Worm (Caenorhabditis elegans) whole organism, L4 larva: ENCODE measurements around the gene sra-28.
A peak's percentile ranks its signal among the peaks of the same experiment; 100 is the strongest.

Experiments
- F44E2.7 ChIP-seq: fragments of 200-800 bp; sonication (Bioruptor generic); IDR thresholded peaks from 2 replicates; pipeline ENCODE4 v2.1.2; 2022; ENCODE audit warnings: missing genetic modification characterization, missing compliant biosample characterization
- R02D3.7 ChIP-seq: fragments of 150-350 bp; sonication (generic microtip); optimal IDR thresholded peaks from 3 replicates; lab custom pipeline; 2014; ENCODE audit warnings: missing biosample characterization, missing genetic modification characterization
- T20F7.1 ChIP-seq: fragments of 200-800 bp; sonication (Bioruptor generic); optimal IDR thresholded peaks from 2 replicates; lab custom pipeline; 2018; ENCODE audit warnings: mild to moderate bottlenecking, missing genetic modification characterization, missing compliant biosample characterization
- T26A8.4 ChIP-seq: fragments of 200-800 bp; sonication (Bioruptor generic); IDR thresholded peaks from 2 replicates; pipeline ENCODE4 v1.3.6; 2022; ENCODE audit warnings: missing genetic modification characterization, missing compliant biosample characterization
- Y105C5A.15 ChIP-seq: fragments of 200-800 bp; sonication (Bioruptor generic); IDR thresholded peaks from 2 replicates; pipeline ENCODE4 v1.3.6; 2022; ENCODE audit warnings: missing genetic modification characterization, missing compliant biosample characterization
- Y48G9A.11 ChIP-seq: fragments of 200-800 bp; sonication (Bioruptor generic); IDR thresholded peaks from 2 replicates; pipeline ENCODE4 v1.3.6; 2022; ENCODE audit warnings: missing genetic modification reagents, missing genetic modification characterization, missing compliant biosample characterization
- Y5F2A.4 ChIP-seq: fragments of 200-800 bp; sonication (Bioruptor generic); optimal IDR thresholded peaks from 2 replicates; lab custom pipeline; 2018; ENCODE audit warnings: mild to moderate bottlenecking, missing genetic modification characterization, missing compliant biosample characterization
- ZK337.2 ChIP-seq: fragments of 200-800 bp; sonication (Bioruptor generic); IDR thresholded peaks from 2 replicates; pipeline ENCODE4 v1.3.6; 2022; ENCODE audit warnings: missing genetic modification reagents, missing genetic modification characterization, missing compliant biosample characterization
- aly-2 ChIP-seq: sonication (generic microtip); optimal IDR thresholded peaks from 2 replicates; lab custom pipeline; 2018; ENCODE audit warnings: missing biosample characterization, missing genetic modification characterization
- ceh-20 ChIP-seq: fragments of 200-800 bp; sonication (Bioruptor generic); IDR thresholded peaks from 2 replicates; pipeline ENCODE4 v1.3.6; 2022; ENCODE audit warnings: missing genetic modification reagents, missing genetic modification characterization, missing compliant biosample characterization
- ceh-44 ChIP-seq: fragments of 200-800 bp; sonication (Bioruptor generic); IDR thresholded peaks from 2 replicates; pipeline ENCODE4 v1.3.6; 2022; ENCODE audit warnings: missing genetic modification reagents, missing genetic modification characterization, missing compliant biosample characterization
- ceh-82 ChIP-seq: sonication (generic microtip); optimal IDR thresholded peaks from 2 replicates; lab custom pipeline; 2017; ENCODE audit warnings: missing biosample characterization, missing genetic modification characterization
- ces-1 ChIP-seq: fragments of 150-350 bp; sonication (generic microtip); optimal IDR thresholded peaks from 4 replicates; lab custom pipeline; 2014; ENCODE audit warnings: missing biosample characterization, missing genetic modification reagents, missing genetic modification characterization
- daf-16 ChIP-seq, 3 experiments: sonication (generic microtip); optimal IDR thresholded peaks; 2 replicates each; lab custom pipeline; 2016 to 2017; ENCODE audit warnings: missing genetic modification characterization in 3 of 3, missing genetic modification reagents in 3 of 3, mild to moderate bottlenecking in 2 of 3, missing compliant biosample characterization in 2 of 3, missing biosample characterization in 1 of 3, moderate library complexity in 1 of 3
- daf-19 ChIP-seq: fragments of 200-800 bp; sonication (Bioruptor generic); conservative IDR thresholded peaks from 2 replicates; pipeline ENCODE4 v1.3.6; 2022; ENCODE audit warnings: missing genetic modification characterization, missing compliant biosample characterization
- dmd-8 ChIP-seq: fragments of 200-800 bp; sonication (Bioruptor generic); IDR thresholded peaks from 2 replicates; pipeline ENCODE4 v1.3.6; 2022; ENCODE audit warnings: missing genetic modification characterization, missing compliant biosample characterization
- dmd-9 ChIP-seq: fragments of 200-800 bp; sonication (Bioruptor generic); IDR thresholded peaks from 2 replicates; pipeline ENCODE4 v1.3.6; 2022; ENCODE audit warnings: missing genetic modification reagents, missing genetic modification characterization, missing compliant biosample characterization
- duxl-1 ChIP-seq: sonication (generic microtip); optimal IDR thresholded peaks from 2 replicates; lab custom pipeline; 2016; ENCODE audit warnings: mild to moderate bottlenecking, missing genetic modification characterization, moderate library complexity, missing compliant biosample characterization; ENCODE audit not compliant: poor library complexity
- dve-1 ChIP-seq: sonication (generic microtip); optimal IDR thresholded peaks from 2 replicates; lab custom pipeline; 2017; ENCODE audit warnings: antibody characterized with exemption, mild to moderate bottlenecking, missing genetic modification characterization, missing compliant biosample characterization; ENCODE audit not compliant: insufficient read depth
- egl-27 ChIP-seq: sonication (generic microtip); optimal IDR thresholded peaks from 3 replicates; lab custom pipeline; 2017; ENCODE audit warnings: missing biosample characterization, missing genetic modification reagents, missing genetic modification characterization
- egl-43 ChIP-seq: fragments of 200-800 bp; sonication (Bioruptor generic); IDR thresholded peaks from 2 replicates; pipeline ENCODE4 v1.3.6; 2022; ENCODE audit warnings: missing genetic modification reagents, missing genetic modification characterization, missing compliant biosample characterization
- fkh-10 ChIP-seq: fragments of 150-350 bp; optimal IDR thresholded peaks from 2 replicates; lab custom pipeline; 2014; ENCODE audit warnings: missing biosample characterization, missing genetic modification reagents, missing genetic modification characterization
- fos-1 ChIP-seq: fragments of 150-350 bp; optimal IDR thresholded peaks from 2 replicates; lab custom pipeline; 2014; ENCODE audit warnings: missing biosample characterization, missing genetic modification characterization
- gei-8 ChIP-seq: fragments of 200-800 bp; sonication (Bioruptor generic); optimal IDR thresholded peaks from 2 replicates; lab custom pipeline; 2018; ENCODE audit warnings: mild to moderate bottlenecking, missing genetic modification characterization, missing compliant biosample characterization
- hlh-30 ChIP-seq: sonication (generic microtip); optimal IDR thresholded peaks from 2 replicates; lab custom pipeline; 2017; ENCODE audit warnings: antibody characterized with exemption, mild to moderate bottlenecking, missing genetic modification characterization, missing compliant biosample characterization; ENCODE audit not compliant: insufficient read depth
- madf-5 ChIP-seq, 2 experiments: fragments of 200-800 bp; sonication (Bioruptor generic); IDR thresholded peaks; 2 replicates each; pipeline ENCODE4 v1.3.6; 2022; ENCODE audit warnings: missing compliant biosample characterization in 2 of 2, missing genetic modification characterization in 2 of 2
- mdt-29 ChIP-seq: fragments of 200-800 bp; sonication (Bioruptor generic); IDR thresholded peaks from 2 replicates; pipeline ENCODE4 v1.3.6; 2022; ENCODE audit warnings: missing genetic modification reagents, missing genetic modification characterization, missing compliant biosample characterization
- mep-1 ChIP-seq: fragments of 150-350 bp; sonication (generic microtip); optimal IDR thresholded peaks from 3 replicates; lab custom pipeline; 2014; ENCODE audit warnings: missing biosample characterization, missing genetic modification characterization
- mes-2 ChIP-seq: sonication (generic microtip); optimal IDR thresholded peaks from 2 replicates; lab custom pipeline; 2016; ENCODE audit warnings: missing genotype, mild to moderate bottlenecking, missing genetic modification characterization, missing compliant biosample characterization; ENCODE audit not compliant: poor library complexity, severe bottlenecking
- mxl-3 ChIP-seq: fragments of 200-800 bp; sonication (Bioruptor generic); optimal IDR thresholded peaks from 2 replicates; lab custom pipeline; 2018; ENCODE audit warnings: mild to moderate bottlenecking, missing genetic modification characterization, missing compliant biosample characterization
- nhr-102 ChIP-seq: sonication (generic microtip); optimal IDR thresholded peaks from 2 replicates; lab custom pipeline; 2016; ENCODE audit warnings: mild to moderate bottlenecking, missing genetic modification characterization, moderate library complexity, missing compliant biosample characterization
- nhr-11 ChIP-seq: fragments of 150-350 bp; optimal IDR thresholded peaks from 2 replicates; lab custom pipeline; 2014; ENCODE audit warnings: missing biosample characterization, missing genetic modification characterization
- nhr-237 ChIP-seq: sonication (generic microtip); optimal IDR thresholded peaks from 2 replicates; lab custom pipeline; 2017; ENCODE audit warnings: missing biosample characterization, missing genetic modification characterization
- nhr-41 ChIP-seq: fragments of 200-800 bp; sonication (Bioruptor generic); IDR thresholded peaks from 2 replicates; pipeline ENCODE4 v1.3.6; 2022; ENCODE audit warnings: missing genetic modification reagents, missing genetic modification characterization, missing compliant biosample characterization
- nhr-6 ChIP-seq: fragments of 150-350 bp; optimal IDR thresholded peaks from 2 replicates; lab custom pipeline; 2014; ENCODE audit warnings: missing biosample characterization, missing genetic modification characterization
- nhr-77 ChIP-seq: fragments of 150-350 bp; optimal IDR thresholded peaks from 2 replicates; lab custom pipeline; 2014; ENCODE audit warnings: missing biosample characterization, missing genetic modification characterization
- pha-4 ChIP-seq, 2 experiments: fragments of 150-350 bp in 1 of 2; fragments of 200-800 bp in 1 of 2; sonication (Bioruptor generic) in 1 of 2; IDR thresholded peaks in 1 of 2; optimal IDR thresholded peaks in 1 of 2; 2 replicates each; pipeline versions ENCODE4 v1.3.6 to Lab custom; 2014 to 2022; ENCODE audit warnings: missing genetic modification characterization in 2 of 2, missing genetic modification reagents in 2 of 2, missing biosample characterization in 1 of 2, missing compliant biosample characterization in 1 of 2
- pqm-1 ChIP-seq: sonication (generic microtip); optimal IDR thresholded peaks from 2 replicates; lab custom pipeline; 2017; ENCODE audit warnings: missing biosample characterization, missing genetic modification characterization
- rbr-2 ChIP-seq: sonication (generic microtip); optimal IDR thresholded peaks from 2 replicates; lab custom pipeline; 2016; ENCODE audit warnings: missing genotype, missing genetic modification characterization, missing compliant biosample characterization
- sdz-12 ChIP-seq: fragments of 200-800 bp; sonication (Bioruptor generic); optimal IDR thresholded peaks from 2 replicates; lab custom pipeline; 2018; ENCODE audit warnings: mild to moderate bottlenecking, missing genetic modification characterization, missing compliant biosample characterization
- skn-1 ChIP-seq: fragments of 150-350 bp; optimal IDR thresholded peaks from 2 replicates; lab custom pipeline; 2014; ENCODE audit warnings: missing biosample characterization, missing genetic modification characterization
- snpc-1.2 ChIP-seq: fragments of 200-800 bp; sonication (Bioruptor generic); IDR thresholded peaks from 2 replicates; pipeline ENCODE4 v1.3.6; 2022; ENCODE audit warnings: missing genetic modification reagents, missing genetic modification characterization, missing compliant biosample characterization
- tra-1 ChIP-seq: fragments of 200-800 bp; sonication (Bioruptor generic); IDR thresholded peaks from 2 replicates; pipeline ENCODE4 v1.3.6; 2022; ENCODE audit warnings: missing genetic modification reagents, missing genetic modification characterization, missing compliant biosample characterization
- unc-130 ChIP-seq: sonication (generic microtip); optimal IDR thresholded peaks from 2 replicates; lab custom pipeline; 2016; ENCODE audit warnings: missing genetic modification reagents, missing genetic modification characterization, missing compliant biosample characterization
- unc-39 ChIP-seq: sonication (generic microtip); optimal IDR thresholded peaks from 2 replicates; lab custom pipeline; 2017; ENCODE audit warnings: missing biosample characterization, missing genetic modification characterization
- vab-7 ChIP-seq: fragments of 200-800 bp; sonication (Bioruptor generic); IDR thresholded peaks from 2 replicates; pipeline ENCODE4 v1.3.6; 2022; ENCODE audit warnings: missing genetic modification reagents, missing genetic modification characterization, missing compliant biosample characterization
- zfp-2 ChIP-seq: sonication (generic microtip); optimal IDR thresholded peaks from 2 replicates; lab custom pipeline; 2016; ENCODE audit warnings: mild to moderate bottlenecking, missing genetic modification characterization, missing compliant biosample characterization
- zfp-3 ChIP-seq: fragments of 200-800 bp; sonication (Bioruptor generic); conservative IDR thresholded peaks from 2 replicates; pipeline ENCODE4 v1.3.6; 2022; ENCODE audit warnings: missing genetic modification reagents, missing genetic modification characterization, missing compliant biosample characterization
- zip-2 ChIP-seq: fragments of 150-350 bp; optimal IDR thresholded peaks from 2 replicates; lab custom pipeline; 2014; ENCODE audit warnings: missing biosample characterization, missing genetic modification characterization
- ztf-7 ChIP-seq: fragments of 150-350 bp; optimal IDR thresholded peaks from 2 replicates; lab custom pipeline; 2014; ENCODE audit warnings: missing biosample characterization, missing genetic modification characterization

sra-28 gene

DNA sequence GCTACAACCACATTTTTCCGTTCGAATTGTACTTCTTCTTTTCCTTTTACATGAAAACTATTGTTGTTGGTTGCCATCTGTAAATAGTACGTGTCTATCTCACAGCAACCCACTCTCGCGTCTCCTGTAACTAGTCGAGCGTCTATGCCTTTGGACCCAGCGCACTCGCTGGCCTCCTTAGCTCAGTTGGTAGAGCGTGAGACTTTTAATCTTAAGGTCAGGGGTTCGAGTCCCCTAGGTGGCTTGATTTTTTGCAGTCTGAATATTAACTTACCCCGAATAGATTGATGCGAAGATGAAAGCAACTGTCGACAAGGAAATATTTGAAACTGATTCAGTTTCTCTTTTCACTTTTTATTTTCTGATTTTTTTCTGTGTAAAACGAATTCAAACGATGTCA lies 8.5 kb downstream of the sra-28 start, which contains the start of gene mpz-3 (continued):
- no peak for TF ChIP-seq Y48G9A.11 (GFP tag; lab: Robert Waterston, UW)
- TF ChIP-seq gei-8 (GFP tag; lab: Kevin White, UChicago): peak; percentile 15
- TF ChIP-seq Y5F2A.4 (GFP tag; lab: Kevin White, UChicago): no peak
- TF ChIP-seq skn-1 (tag; lab: Kevin White, UChicago): no peak
- TF ChIP-seq ceh-44 (GFP tag; lab: Robert Waterston, UW): peak; percentile 70; the same call in 1 of the 2 replicates
- peak; percentile 30; the same call in 1 of the 2 replicates for TF ChIP-seq mdt-29 (GFP tag; lab: Robert Waterston, UW)
- no peak for TF ChIP-seq mep-1 (tag; lab: Kevin White, UChicago)
- no peak for TF ChIP-seq duxl-1
- no peak for TF ChIP-seq ces-1 (GFP tag; lab: Kevin White, UChicago)
- TF ChIP-seq dve-1 (tag; lab: Kevin White, UChicago): no peak
- peak; percentile 52; the same call in 1 of the 2 replicates for TF ChIP-seq F44E2.7 (GFP tag; lab: Robert Waterston, UW)
- 0 out of 2 replicates have a peak, but pooled peaks have one; percentile 40 for TF ChIP-seq daf-19 (GFP tag; lab: Robert Waterston, UW)
- TF ChIP-seq fkh-10 (GFP tag; lab: Kevin White, UChicago): no peak
- TF ChIP-seq sdz-12 (GFP tag; lab: Kevin White, UChicago): no peak
- TF ChIP-seq nhr-77 (tag; lab: Kevin White, UChicago): peak; percentile 0
- TF ChIP-seq nhr-41 (GFP tag; lab: Robert Waterston, UW): peak; percentile 68; the same call in 1 of the 2 replicates
- TF ChIP-seq ztf-7 (tag; lab: Kevin White, UChicago): peak; percentile 34
- TF ChIP-seq daf-16 (GFP tag; optimal IDR thresholded peaks at IDR 0.05; lab: Kevin White, UChicago): peak in 1 of 2 experiments; percentile 42
- peak; percentile 36 for TF ChIP-seq daf-16 (tag; optimal IDR thresholded peaks at IDR 0.05; lab: Kevin White, UChicago)
- no peak for TF ChIP-seq ceh-82 (tag; lab: Kevin White, UChicago)
- TF ChIP-seq nhr-102 (tag; lab: Kevin White, UChicago): peak; percentile 62
- no peak for TF ChIP-seq aly-2
- no peak for TF ChIP-seq pqm-1 (tag; lab: Kevin White, UChicago)
- no peak for TF ChIP-seq dmd-9
- 0 out of 2 replicates have a peak, but pooled peaks have one; percentile 29 for TF ChIP-seq tra-1 (GFP tag; lab: Robert Waterston, UW)
- no peak for TF ChIP-seq nhr-237 (tag; lab: Kevin White, UChicago)
- no peak for TF ChIP-seq fos-1
- no peak for TF ChIP-seq zfp-3 (GFP tag; lab: Robert Waterston, UW)
- peak; percentile 49; the same call in 1 of the 2 replicates for TF ChIP-seq snpc-1.2
- 0 out of 2 replicates have a peak, but pooled peaks have one; percentile 69 for TF ChIP-seq ZK337.2
- no peak for TF ChIP-seq nhr-11 (tag; lab: Kevin White, UChicago)
- no peak for TF ChIP-seq egl-27
- no peak for TF ChIP-seq R02D3.7 (tag; lab: Kevin White, UChicago)
- no peak for TF ChIP-seq T26A8.4 (GFP tag; lab: Robert Waterston, UW)
- TF ChIP-seq nhr-6 (tag; lab: Kevin White, UChicago): no peak
- peak; percentile 22 for TF ChIP-seq T20F7.1
- no peak for TF ChIP-seq zip-2
- peak; percentile 68; the same call in 1 of the 2 replicates for TF ChIP-seq pha-4 (GFP tag; IDR thresholded peaks at IDR 0.05; lab: Robert Waterston, UW)
- no peak for TF ChIP-seq pha-4 (tag; optimal IDR thresholded peaks at IDR 0.05; lab: Kevin White, UChicago)
- peak; percentile 47 for TF ChIP-seq unc-130 (GFP tag; lab: Kevin White, UChicago)
- TF ChIP-seq dmd-8 (GFP tag; lab: Robert Waterston, UW): no peak
- no peak for TF ChIP-seq vab-7 (GFP tag; lab: Robert Waterston, UW)
- TF ChIP-seq egl-43 (GFP tag; lab: Robert Waterston, UW): no peak
- TF ChIP-seq zfp-2 (tag; lab: Kevin White, UChicago): no peak
- no peak; the same call in 1 of the 2 replicates for TF ChIP-seq ceh-20 (GFP tag; lab: Robert Waterston, UW)
- peak; percentile 62 for TF ChIP-seq rbr-2 (tag; lab: Kevin White, UChicago)
- no peak for TF ChIP-seq mes-2 (tag; lab: Kevin White, UChicago)
- TF ChIP-seq unc-39: no peak
- TF ChIP-seq hlh-30: peak; percentile 26
- no peak for TF ChIP-seq madf-5 (GFP tag; IDR thresholded peaks at IDR 0.05; lab: Robert Waterston, UW)
- peak; percentile 42 for TF ChIP-seq mxl-3
- 0 out of 2 replicates have a peak, but pooled peaks have one; percentile 54 for TF ChIP-seq Y105C5A.15 (GFP tag; lab: Robert Waterston, UW)
